Worm (Caenorhabditis elegans): ENCODE measurements around the gene T05A8.1.

ce11 chrII:2665606-2666005 lies 44.2 kb downstream of the T05A8.1 start, which contains the start of gene F22E5.22:
- TF ChIP-seq sea-2 (GFP tag; IDR thresholded peaks at IDR 0.05) (no peak), mcd-1 (GFP tag; IDR thresholded peaks at IDR 0.05) (no peak), gei-17 (GFP tag; optimal IDR thresholded peaks at IDR 0.05) (no peak), unc-62 (GFP tag; optimal IDR thresholded peaks at IDR 0.05) (no peak), pha-4 (tag; optimal IDR thresholded peaks at IDR 0.05) (no peak), fkh-3 (tag; optimal IDR thresholded peaks at IDR 0.05) (no peak), mxl-1 (tag; optimal IDR thresholded peaks at IDR 0.05) (no peak)
